Worm (Caenorhabditis elegans): ENCODE results near the gene ztf-18.

The ztf-18 gene

DNA sequence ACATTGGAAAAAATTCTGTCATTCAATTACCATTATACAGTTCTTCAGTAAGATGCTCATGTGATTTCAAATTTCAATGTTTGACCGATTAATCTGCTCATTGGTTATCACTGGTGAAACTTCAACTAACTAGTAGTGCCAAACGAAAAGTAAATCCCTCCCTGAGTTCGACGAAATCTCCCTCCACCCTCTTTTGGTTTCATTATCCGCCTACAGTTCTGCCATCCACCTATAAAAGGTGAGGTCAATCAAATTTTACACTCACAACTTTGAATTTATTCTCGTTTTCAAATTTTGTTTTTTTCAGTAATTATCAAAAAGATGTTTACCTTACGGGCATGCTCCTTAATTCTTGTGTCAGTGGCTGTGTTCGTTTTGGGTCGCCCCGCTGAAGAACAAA lies 52.9 kb downstream of the ztf-18 start, which contains the start of gene far-8:
far-8 (plus strand) TSS at position 301 of the 400 bp plus-strand sequence.
- TF ChIP-seq duxl-1 (tag; optimal IDR thresholded peaks at IDR 0.05; ENCODE audit: poor library complexity): no peak
- TF ChIP-seq cey-2 (tag; optimal IDR thresholded peaks at IDR 0.05; ENCODE audit: borderline replicate concordance, insufficient read depth): no peak
- no peak for TF ChIP-seq vab-7 (GFP tag; IDR thresholded peaks at IDR 0.05)
- no peak for TF ChIP-seq gei-8 (GFP tag; optimal IDR thresholded peaks at IDR 0.05)
- TF ChIP-seq dmd-9 (GFP tag; IDR thresholded peaks at IDR 0.05): no peak
- no peak for TF ChIP-seq F37D6.2 (tag; optimal IDR thresholded peaks at IDR 0.05)
- no peak for TF ChIP-seq ceh-62 (tag; optimal IDR thresholded peaks at IDR 0.05)
- no peak for TF ChIP-seq lin-13 (GFP tag; optimal IDR thresholded peaks at IDR 0.05)
- TF ChIP-seq tag-97 (GFP tag; IDR thresholded peaks at IDR 0.05): no peak
- TF ChIP-seq dmd-6 (GFP tag; IDR thresholded peaks at IDR 0.05): no peak
- no peak for TF ChIP-seq Y75B8A.6 (GFP tag; IDR thresholded peaks at IDR 0.05)
- TF ChIP-seq spr-1 (tag; optimal IDR thresholded peaks at IDR 0.05): no peak
